Worm (Caenorhabditis elegans) whole organism, L1 larva: ENCODE results near the gene M01F1.8.

Source experiments
- C34B4.2 ChIP-seq: sonication (generic microtip); optimal IDR thresholded peaks from 2 replicates; lab custom pipeline; 2017; ENCODE audit warnings: mild to moderate bottlenecking, missing genetic modification characterization, missing compliant biosample characterization
- F16B12.6 ChIP-seq: fragments of 150-350 bp; optimal IDR thresholded peaks from 2 replicates; lab custom pipeline; 2014; ENCODE audit warnings: missing biosample characterization, missing genetic modification characterization
- Y116A8C.19 ChIP-seq: sonication (generic microtip); optimal IDR thresholded peaks from 2 replicates; lab custom pipeline; 2016; ENCODE audit warnings: missing compliant biosample characterization, missing genetic modification characterization, borderline replicate concordance
- ama-1 ChIP-seq: fragments of 150-350 bp; optimal IDR thresholded peaks from 2 replicates; lab custom pipeline; 2014
- ceh-8 ChIP-seq: fragments of 200-800 bp; sonication (Bioruptor generic); optimal IDR thresholded peaks from 2 replicates; lab custom pipeline; 2018; ENCODE audit warnings: mild to moderate bottlenecking, missing genetic modification characterization, moderate library complexity, missing compliant biosample characterization
- ceh-82 ChIP-seq, 3 experiments: fragments of 150-350 bp in 1 of 3; sonication (generic microtip) in 2 of 3; optimal IDR thresholded peaks; 2 replicates each; lab custom pipeline; 2014 to 2017; ENCODE audit warnings: missing biosample characterization in 3 of 3, missing genetic modification characterization in 3 of 3
- ceh-90 ChIP-seq: sonication (generic microtip); optimal IDR thresholded peaks from 2 replicates; lab custom pipeline; 2016; ENCODE audit warnings: missing genetic modification characterization, missing compliant biosample characterization
- ces-1 ChIP-seq: fragments of 150-350 bp; optimal IDR thresholded peaks from 2 replicates; lab custom pipeline; 2014; ENCODE audit warnings: missing biosample characterization, missing genetic modification reagents, missing genetic modification characterization
- dpl-1 ChIP-seq, 3 experiments: fragments of 150-350 bp in 2 of 3; sonication (generic microtip) in 1 of 3; optimal IDR thresholded peaks; 2 replicates each; lab custom pipeline; 2014 to 2017; ENCODE audit warnings: missing biosample characterization in 3 of 3, missing genetic modification characterization in 3 of 3, missing genetic modification reagents in 3 of 3
- efl-1 ChIP-seq, 4 experiments: fragments of 150-350 bp; optimal IDR thresholded peaks in 3 of 4; peaks in 1 of 4; 1 replicate in 1 of 4; 2 replicates in 3 of 4; lab custom pipeline; 2014; ENCODE audit warnings: missing biosample characterization in 2 of 4, missing genetic modification characterization in 2 of 4, missing genetic modification reagents in 2 of 4
- elt-2 ChIP-seq: sonication (generic microtip); optimal IDR thresholded peaks from 2 replicates; lab custom pipeline; 2016; ENCODE audit warnings: missing genetic modification characterization, mild to moderate bottlenecking, inconsistent platforms, missing compliant biosample characterization, missing genetic modification reagents
- elt-3 ChIP-seq, 6 experiments: fragments of 150-350 bp in 1 of 6; sonication (generic microtip); optimal IDR thresholded peaks; 2 replicates each; lab custom pipeline; 2017 to 2018; ENCODE audit warnings: missing biosample characterization in 6 of 6, missing genetic modification characterization in 6 of 6, inconsistent platforms in 1 of 6
- ets-5 ChIP-seq: fragments of 200-800 bp; sonication (Bioruptor generic); IDR thresholded peaks from 2 replicates; pipeline ENCODE4 v1.3.6; 2022; ENCODE audit warnings: missing genetic modification characterization, missing compliant biosample characterization
- fkh-10 ChIP-seq: sonication (generic microtip); optimal IDR thresholded peaks from 2 replicates; lab custom pipeline; 2017; ENCODE audit warnings: missing biosample characterization, missing genetic modification reagents, missing genetic modification characterization
- fkh-4 ChIP-seq: sonication (generic microtip); optimal IDR thresholded peaks from 2 replicates; lab custom pipeline; 2016; ENCODE audit warnings: missing compliant biosample characterization, missing genetic modification characterization, borderline replicate concordance
- grh-1 ChIP-seq: fragments of 200-800 bp; sonication (Bioruptor generic); IDR thresholded peaks from 2 replicates; pipeline ENCODE4 v1.3.6; 2022; ENCODE audit warnings: missing genetic modification reagents, missing genetic modification characterization, missing compliant biosample characterization
- lin-35 ChIP-seq, 2 experiments: fragments of 150-350 bp; optimal IDR thresholded peaks; 2 replicates each; lab custom pipeline; 2014; ENCODE audit warnings: missing biosample characterization in 2 of 2, missing genetic modification characterization in 2 of 2, missing genetic modification reagents in 2 of 2
- lin-39 ChIP-seq: fragments of 150-350 bp; optimal IDR thresholded peaks from 2 replicates; lab custom pipeline; 2014; ENCODE audit warnings: missing biosample characterization, missing genetic modification reagents, missing genetic modification characterization
- lsy-2 ChIP-seq, 2 experiments: fragments of 150-350 bp; optimal IDR thresholded peaks; 2 replicates each; lab custom pipeline; 2014; ENCODE audit warnings: missing biosample characterization in 2 of 2, missing genetic modification characterization in 2 of 2
- mab-9 ChIP-seq: fragments of 200-800 bp; sonication (Bioruptor generic); IDR thresholded peaks from 2 replicates; pipeline ENCODE4 v1.3.6; 2022; ENCODE audit warnings: missing genetic modification reagents, missing genetic modification characterization, missing compliant biosample characterization
- mef-2 ChIP-seq: fragments of 150-350 bp; optimal IDR thresholded peaks from 2 replicates; lab custom pipeline; 2014; ENCODE audit warnings: missing biosample characterization, missing genetic modification characterization
- mep-1 ChIP-seq: fragments of 150-350 bp; optimal IDR thresholded peaks from 2 replicates; lab custom pipeline; 2014; ENCODE audit warnings: missing biosample characterization, missing genetic modification characterization
- nhr-11 ChIP-seq: fragments of 150-350 bp; optimal IDR thresholded peaks from 2 replicates; lab custom pipeline; 2014; ENCODE audit warnings: missing biosample characterization, missing genetic modification characterization
- nhr-12 ChIP-seq: sonication (generic microtip); optimal IDR thresholded peaks from 2 replicates; lab custom pipeline; 2017; ENCODE audit warnings: missing biosample characterization, missing genetic modification characterization
- nhr-71 ChIP-seq: sonication (generic microtip); optimal IDR thresholded peaks from 2 replicates; lab custom pipeline; 2016; ENCODE audit warnings: mild to moderate bottlenecking, missing genetic modification characterization, moderate library complexity, missing compliant biosample characterization
- nhr-76 ChIP-seq: sonication (generic microtip); optimal IDR thresholded peaks from 2 replicates; lab custom pipeline; 2017; ENCODE audit warnings: missing biosample characterization, missing genetic modification characterization
- nhr-77 ChIP-seq: fragments of 150-350 bp; optimal IDR thresholded peaks from 2 replicates; lab custom pipeline; 2014; ENCODE audit warnings: missing biosample characterization, missing genetic modification characterization
- pax-3 ChIP-seq: fragments of 200-800 bp; sonication (Bioruptor generic); optimal IDR thresholded peaks from 2 replicates; lab custom pipeline; 2018; ENCODE audit warnings: mild to moderate bottlenecking, missing genetic modification characterization, moderate library complexity, missing compliant biosample characterization
- snu-23 ChIP-seq: sonication (generic microtip); optimal IDR thresholded peaks from 2 replicates; lab custom pipeline; 2016; ENCODE audit warnings: missing genetic modification characterization, missing compliant biosample characterization
- sptf-1 ChIP-seq: fragments of 150-350 bp; optimal IDR thresholded peaks from 2 replicates; lab custom pipeline; 2014; ENCODE audit warnings: missing biosample characterization, missing genetic modification characterization
- swsn-7 ChIP-seq: sonication (generic microtip); optimal IDR thresholded peaks from 2 replicates; lab custom pipeline; 2016; ENCODE audit warnings: missing genetic modification characterization, missing compliant biosample characterization
- tbx-2 ChIP-seq: sonication (generic microtip); optimal IDR thresholded peaks from 2 replicates; lab custom pipeline; 2016; ENCODE audit warnings: missing genetic modification characterization, missing compliant biosample characterization
- unc-130 ChIP-seq: fragments of 150-350 bp; optimal IDR thresholded peaks from 2 replicates; lab custom pipeline; 2017; ENCODE audit warnings: missing biosample characterization, missing genetic modification characterization, inconsistent platforms
- ztf-11 ChIP-seq, 2 experiments: sonication (generic microtip); optimal IDR thresholded peaks; 2 replicates each; lab custom pipeline; 2016 to 2017; ENCODE audit warnings: missing genetic modification characterization in 2 of 2, missing biosample characterization in 1 of 2, missing compliant biosample characterization in 1 of 2

The M01F1.8 gene

ce11 chrIII:3502215-3502838 is at the start of gene M01F1.8:
Gene M01F1.8, minus strand, starts transcription at chrIII:3502549.
- TF ChIP-seq pax-3 (tag; lab: Kevin White, UChicago) (no peak), ama-1 (no peak), lsy-2 (tag; optimal IDR thresholded peaks at IDR 0.05; lab: Kevin White, UChicago) (peak in 1 of 2 experiments; percentile 38), efl-1 (optimal IDR thresholded peaks at IDR 0.05; lab: Kevin White, UChicago) (no peak), efl-1 (GFP tag; optimal IDR thresholded peaks at IDR 0.05 in 1 of 2; lab: Kevin White, UChicago) (peak in 1 of 2 experiments; percentile 3), grh-1 (no peak)

- TF ChIP-seq efl-1 (optimal IDR thresholded peaks at IDR 0.05; lab: Kevin White, UChicago) (no peak), efl-1 (GFP tag; optimal IDR thresholded peaks at IDR 0.05 in 1 of 2; lab: Kevin White, UChicago) (peak in 1 of 2 experiments; percentile 69), mab-9 (GFP tag; lab: Robert Waterston, UW) (no peak)
Measured at ce11 chrIII:3550364-3550763, 48.0 kb upstream of the M01F1.8 start.

ce11 chrIII:3549750-3550149 is 47.4 kb upstream of the M01F1.8 start, which contains the start of gene C54C6.5:
Gene C54C6.5, minus strand, starts transcription at chrIII:3549850.
- no peak for TF ChIP-seq dpl-1 (GFP tag; optimal IDR thresholded peaks at IDR 0.05; lab: Kevin White, UChicago)
- TF ChIP-seq fkh-4 = no peak
- no peak for TF ChIP-seq mef-2
- TF ChIP-seq nhr-12 (tag; lab: Kevin White, UChicago) = no peak

ce11 chrIII:3548017-3548416 is 45.7 kb upstream of the M01F1.8 start, which contains the start of gene C54C6.11:
Gene C54C6.11, plus strand, starts transcription at chrIII:3548317.
- TF ChIP-seq F16B12.6 (no peak), lin-35 (GFP tag; optimal IDR thresholded peaks at IDR 0.05; lab: Kevin White, UChicago) (no peak), snu-23 (no peak), ceh-90 (no peak), Y116A8C.19 (tag; lab: Kevin White, UChicago) (no peak)

ce11 chrIII:3546323-3546722 is 44.0 kb upstream of the M01F1.8 start, which contains the start of gene C54C6.7:
Gene C54C6.7, minus strand, starts transcription at chrIII:3546423.
- TF ChIP-seq ztf-11 (tag; optimal IDR thresholded peaks at IDR 0.05; lab: Kevin White, UChicago) = no peak
- TF ChIP-seq swsn-7 (tag; lab: Kevin White, UChicago) = no peak
- TF ChIP-seq fkh-10 (GFP tag; lab: Kevin White, UChicago) = no peak
- TF ChIP-seq elt-2 (tag; lab: Kevin White, UChicago) = no peak
- TF ChIP-seq nhr-76 (tag; lab: Kevin White, UChicago) = no peak
- TF ChIP-seq C34B4.2 = no peak
- no peak for TF ChIP-seq unc-130
- no peak for TF ChIP-seq ceh-82 (tag; optimal IDR thresholded peaks at IDR 0.05; lab: Kevin White, UChicago)
- no peak for TF ChIP-seq tbx-2 (tag; lab: Kevin White, UChicago)
- no peak for TF ChIP-seq mep-1 (tag; lab: Kevin White, UChicago)
- no peak for TF ChIP-seq nhr-11 (tag; lab: Kevin White, UChicago)
- TF ChIP-seq ces-1 = no peak
- no peak for TF ChIP-seq nhr-77
- TF ChIP-seq sptf-1 (tag; lab: Kevin White, UChicago) = no peak
- TF ChIP-seq lin-39 (tag; lab: Kevin White, UChicago) = no peak
- no peak for TF ChIP-seq nhr-71 (tag; lab: Kevin White, UChicago)
- TF ChIP-seq ets-5 (GFP tag; lab: Robert Waterston, UW) = no peak
- no peak for TF ChIP-seq ceh-8 (GFP tag; lab: Kevin White, UChicago)
- TF ChIP-seq elt-3 (tag; optimal IDR thresholded peaks at IDR 0.05; lab: Kevin White, UChicago) = no peak
- TF ChIP-seq efl-1 (optimal IDR thresholded peaks at IDR 0.05; lab: Kevin White, UChicago) = no peak
- TF ChIP-seq efl-1 (GFP tag; optimal IDR thresholded peaks at IDR 0.05 in 1 of 2; lab: Kevin White, UChicago) = no peak
